Worm (Caenorhabditis elegans): Measurements from ENCODE around the gene ptr-8.

ce11 chrII:10862749-10863656, 26.1 kb upstream of the ptr-8 start:
- TF ChIP-seq ztf-7 (tag; optimal IDR thresholded peaks at IDR 0.05) = no peak
- no peak for TF ChIP-seq snpc-4 (tag; optimal IDR thresholded peaks at IDR 0.05)
- no peak for TF ChIP-seq ZK546.5 (tag; optimal IDR thresholded peaks at IDR 0.05)
- no peak for TF ChIP-seq pqm-1 (tag; optimal IDR thresholded peaks at IDR 0.05)
- peak in 1 of 2 experiments; percentile 74 for TF ChIP-seq unc-62 (GFP tag; optimal IDR thresholded peaks at IDR 0.05 in 1 of 2)
- TF ChIP-seq unc-62 (tag; optimal IDR thresholded peaks at IDR 0.05) = no peak
- no peak for TF ChIP-seq F37D6.2 (tag; optimal IDR thresholded peaks at IDR 0.05)

Measured in whole organism, L4 larva.